Worm (Caenorhabditis elegans): Measurements from ENCODE around the gene Y38H8A.12.

- no peak for TF ChIP-seq nhr-237 (tag; optimal IDR thresholded peaks at IDR 0.05)
- no peak for TF ChIP-seq tbx-2 (tag; optimal IDR thresholded peaks at IDR 0.05)
- no peak for TF ChIP-seq nhr-28 (tag; optimal IDR thresholded peaks at IDR 0.05)
- TF ChIP-seq ceh-16 (tag; optimal IDR thresholded peaks at IDR 0.05): no peak
- no peak for TF ChIP-seq nhr-11 (tag; optimal IDR thresholded peaks at IDR 0.05)
- no peak for TF ChIP-seq zag-1 (tag; optimal IDR thresholded peaks at IDR 0.05)
- TF ChIP-seq mdl-1 (tag; optimal IDR thresholded peaks at IDR 0.05): no peak
- TF ChIP-seq pqm-1 (tag; optimal IDR thresholded peaks at IDR 0.05): no peak
These were observed 15.5 kb downstream of the Y38H8A.12 start, which contains the start of gene mam-3 for ce11 chrIV:13445275-13445674.
